Fruit fly (Drosophila melanogaster): ENCODE data around the gene Meltrin.

Gene Meltrin

dm6 chr3R:14674762-14675161, 22.3 kb downstream of the Meltrin start (continued):
- TF ChIP-seq NFAT (GFP tag; IDR thresholded peaks at IDR 0.05) (no peak), CG14050 (GFP tag; IDR thresholded peaks at IDR 0.05) (peak; percentile 46; the same call in 2 of the 3 replicates), disco-r (GFP tag; optimal IDR thresholded peaks at IDR 0.05) (no peak), CG16779 (GFP tag; IDR thresholded peaks at IDR 0.05) (no peak), Bteb2 (GFP tag; optimal IDR thresholded peaks at IDR 0.05) (no peak), unc-4 (GFP tag; IDR thresholded peaks at IDR 0.05; ENCODE audit: partially characterized antibody) (no peak), trem (tag; optimal IDR thresholded peaks at IDR 0.05) (peak; percentile 48), Hr78 (GFP tag; optimal IDR thresholded peaks at IDR 0.05) (peak in 1 of 2 experiments; percentile 12), cwo (GFP tag; optimal IDR thresholded peaks at IDR 0.05) (no peak), sc (optimal IDR thresholded peaks at IDR 0.05) (no peak), sc (GFP tag; optimal IDR thresholded peaks at IDR 0.05) (peak; percentile 34), CG12942 (GFP tag; optimal IDR thresholded peaks at IDR 0.05) (no peak), maf-S (GFP tag; optimal IDR thresholded peaks at IDR 0.05) (no peak), shn (GFP tag; optimal IDR thresholded peaks at IDR 0.05) (no peak), Dip2 (GFP tag; IDR thresholded peaks at IDR 0.05) (no peak), cad (GFP tag; optimal IDR thresholded peaks at IDR 0.05) (no peak), Lpt (GFP tag; optimal IDR thresholded peaks at IDR 0.05) (no peak), sug (tag; optimal IDR thresholded peaks at IDR 0.05) (no peak), CG10366 (GFP tag; IDR thresholded peaks at IDR 0.05) (peak; percentile 51), CG11696 (GFP tag; IDR thresholded peaks at IDR 0.05) (no peak), CG2712 (tag; optimal IDR thresholded peaks at IDR 0.05) (peak; percentile 90), CG14441 (GFP tag; IDR thresholded peaks at IDR 0.05) (no peak), CG17385 (GFP tag; optimal IDR thresholded peaks at IDR 0.05) (peak; percentile 34), Hr3 (GFP tag; optimal IDR thresholded peaks at IDR 0.05) (peak; percentile 33), sima (GFP tag; optimal IDR thresholded peaks at IDR 0.05) (no peak), Atf6 (GFP tag; IDR thresholded peaks at IDR 0.05) (no peak), crc (GFP tag; optimal IDR thresholded peaks at IDR 0.05) (no peak), tin (GFP tag; optimal IDR thresholded peaks at IDR 0.05) (peak; percentile 73), jumu (GFP tag; optimal IDR thresholded peaks at IDR 0.05) (no peak), hth (optimal IDR thresholded peaks at IDR 0.05) (no peak), kni (GFP tag; optimal IDR thresholded peaks at IDR 0.05) (no peak), CG1832 (GFP tag; optimal IDR thresholded peaks at IDR 0.05) (no peak), Stat92E (GFP tag; optimal IDR thresholded peaks at IDR 0.05) (peak in 1 of 3 experiments; percentile 46), Six4 (GFP tag; optimal IDR thresholded peaks at IDR 0.05) (peak; percentile 82), CG10543 (GFP tag; optimal IDR thresholded peaks at IDR 0.05) (no peak), Hmx (GFP tag; optimal IDR thresholded peaks at IDR 0.05) (no peak), nom (GFP tag; optimal IDR thresholded peaks at IDR 0.05) (peak; percentile 7), slbo (GFP tag; IDR thresholded peaks at IDR 0.05) (no peak), grau (tag; optimal IDR thresholded peaks at IDR 0.05) (peak; percentile 57), CG10274 (GFP tag; optimal IDR thresholded peaks at IDR 0.05) (no peak), Hsf (GFP tag; optimal IDR thresholded peaks at IDR 0.05) (peak; percentile 60), CG6765 (GFP tag; optimal IDR thresholded peaks at IDR 0.05) (no peak), phol (tag; optimal IDR thresholded peaks at IDR 0.05) (peak; percentile 79), seq (GFP tag; IDR thresholded peaks at IDR 0.05) (no peak), nmo (GFP tag; optimal IDR thresholded peaks at IDR 0.05) (peak; percentile 84), CG30403 (GFP tag; optimal IDR thresholded peaks at IDR 0.05) (peak; percentile 52), tgo (GFP tag; IDR thresholded peaks at IDR 0.05) (peak; percentile 68), kah (GFP tag; optimal IDR thresholded peaks at IDR 0.05) (peak; percentile 1), Fer3 (tag; optimal IDR thresholded peaks at IDR 0.05) (no peak), CG8089 (GFP tag; optimal IDR thresholded peaks at IDR 0.05) (no peak), CG9437 (GFP tag; optimal IDR thresholded peaks at IDR 0.05) (peak; percentile 18), az2 (GFP tag; optimal IDR thresholded peaks at IDR 0.05) (peak; percentile 59), otp (GFP tag; IDR thresholded peaks at IDR 0.05) (peak; percentile 73)

Data from whole organism, embryonic.